Worm (Caenorhabditis elegans) whole organism, early embryonic: Measurements from ENCODE around the gene fbxa-150.

Source experiments
- F13C5.2 ChIP-seq: sonication (generic microtip); optimal IDR thresholded peaks from 2 replicates; lab custom pipeline; 2017; ENCODE audit warnings: mild to moderate bottlenecking, missing genetic modification characterization, inconsistent platforms, missing compliant biosample characterization
- ama-1 ChIP-seq: fragments of 150-350 bp; optimal IDR thresholded peaks from 2 replicates; lab custom pipeline; 2014
- ceh-36 ChIP-seq: sonication (generic microtip); optimal IDR thresholded peaks from 2 replicates; lab custom pipeline; 2016; ENCODE audit warnings: missing genetic modification characterization, inconsistent platforms, missing compliant biosample characterization
- hmg-4 ChIP-seq: fragments of 200-800 bp; sonication (Bioruptor generic); optimal IDR thresholded peaks from 2 replicates; lab custom pipeline; 2018; ENCODE audit warnings: mild to moderate bottlenecking, missing genetic modification characterization, missing compliant biosample characterization
- tbx-37 ChIP-seq: fragments of 200-800 bp; sonication (Bioruptor generic); conservative IDR thresholded peaks from 2 replicates; pipeline ENCODE4 v1.3.6; 2022; ENCODE audit warnings: missing genetic modification reagents, missing genetic modification characterization, missing compliant biosample characterization

- TF ChIP-seq ama-1 (lab: Kevin White, UChicago) (no peak), F13C5.2 (tag; lab: Kevin White, UChicago) (no peak), hmg-4 (GFP tag; lab: Kevin White, UChicago) (no peak), tbx-37 (GFP tag; lab: Robert Waterston, UW) (no peak), ceh-36 (tag; lab: Kevin White, UChicago) (no peak)
Measured at ce11 chrV:20518927-20519326, 3.5 kb upstream of the fbxa-150 start, which contains the start of gene Y38H6C.25.
